Worm (Caenorhabditis elegans) whole organism, young adult: ENCODE measurements around the gene ttr-23.

Source experiments
- let-526 ChIP-seq: fragments of 200-800 bp; sonication (Bioruptor generic); IDR thresholded peaks from 2 replicates; pipeline ENCODE4 v1.3.6; 2022; ENCODE audit warnings: missing genetic modification reagents, missing genetic modification characterization, missing compliant biosample characterization
- nfya-1 ChIP-seq: sonication (generic microtip); optimal IDR thresholded peaks from 2 replicates; lab custom pipeline; 2017; ENCODE audit warnings: antibody characterized with exemption, missing compliant biosample characterization, missing genetic modification characterization, borderline replicate concordance; ENCODE audit not compliant: insufficient read depth

ce11 chrV:10589774-10590528 lies at the start of gene ttr-23:
- TF ChIP-seq nfya-1 (tag; lab: Kevin White, UChicago) (no peak), let-526 (no peak)
